Worm (Caenorhabditis elegans) whole organism, L1 larva: ENCODE measurements around the gene Y39B6A.10.

ENCODE experiments used
- egl-13 ChIP-seq: sonication (generic microtip); optimal IDR thresholded peaks from 2 replicates; lab custom pipeline; 2016; ENCODE audit warnings: missing genotype, missing genetic modification reagents, missing genetic modification characterization, missing compliant biosample characterization
- elt-2 ChIP-seq: sonication (generic microtip); optimal IDR thresholded peaks from 2 replicates; lab custom pipeline; 2016; ENCODE audit warnings: missing genetic modification characterization, mild to moderate bottlenecking, inconsistent platforms, missing compliant biosample characterization, missing genetic modification reagents
- fkh-10 ChIP-seq: sonication (generic microtip); optimal IDR thresholded peaks from 2 replicates; lab custom pipeline; 2017; ENCODE audit warnings: missing biosample characterization, missing genetic modification reagents, missing genetic modification characterization
- lin-35 ChIP-seq, 2 experiments: fragments of 150-350 bp; optimal IDR thresholded peaks; 2 replicates each; lab custom pipeline; 2014; ENCODE audit warnings: missing biosample characterization in 2 of 2, missing genetic modification characterization in 2 of 2, missing genetic modification reagents in 2 of 2
- lsy-2 ChIP-seq, 2 experiments: fragments of 150-350 bp; optimal IDR thresholded peaks; 2 replicates each; lab custom pipeline; 2014; ENCODE audit warnings: missing biosample characterization in 2 of 2, missing genetic modification characterization in 2 of 2
- nhr-11 ChIP-seq: fragments of 150-350 bp; optimal IDR thresholded peaks from 2 replicates; lab custom pipeline; 2014; ENCODE audit warnings: missing biosample characterization, missing genetic modification characterization
- snpc-4 ChIP-seq: fragments of 150-350 bp; optimal IDR thresholded peaks from 2 replicates; lab custom pipeline; 2014; ENCODE audit warnings: missing biosample characterization, missing genetic modification characterization
- unc-30 ChIP-seq: sonication (generic microtip); optimal IDR thresholded peaks from 2 replicates; lab custom pipeline; 2017; ENCODE audit warnings: missing biosample characterization, missing genetic modification characterization
- unc-98 ChIP-seq: fragments of 200-800 bp; sonication (Bioruptor generic); IDR thresholded peaks from 2 replicates; pipeline ENCODE4 v1.3.6; 2022; ENCODE audit warnings: missing genetic modification characterization, missing compliant biosample characterization
- ztf-11 ChIP-seq, 2 experiments: sonication (generic microtip); optimal IDR thresholded peaks; 2 replicates each; lab custom pipeline; 2016 to 2017; ENCODE audit warnings: missing genetic modification characterization in 2 of 2, missing biosample characterization in 1 of 2, missing compliant biosample characterization in 1 of 2

- TF ChIP-seq lin-35 (GFP tag; optimal IDR thresholded peaks at IDR 0.05; lab: Kevin White, UChicago): no peak
- no peak for TF ChIP-seq snpc-4 (tag; lab: Kevin White, UChicago)
- no peak for TF ChIP-seq lsy-2 (tag; optimal IDR thresholded peaks at IDR 0.05; lab: Kevin White, UChicago)
- TF ChIP-seq nhr-11 (tag; lab: Kevin White, UChicago): no peak
- no peak for TF ChIP-seq egl-13 (tag; lab: Kevin White, UChicago)
- no peak for TF ChIP-seq unc-98 (GFP tag; lab: Robert Waterston, UW)
- TF ChIP-seq elt-2 (tag; lab: Kevin White, UChicago): no peak
- no peak for TF ChIP-seq fkh-10
- TF ChIP-seq ztf-11 (tag; optimal IDR thresholded peaks at IDR 0.05; lab: Kevin White, UChicago): no peak
- TF ChIP-seq unc-30 (tag; lab: Kevin White, UChicago): no peak
These were observed 6.2 kb downstream of the Y39B6A.10 start, which contains the start of gene dyf-17 for ce11 chrV:19127225-19127624.
